Worm (Caenorhabditis elegans): ENCODE data around the gene phyh-1.

- no peak for TF ChIP-seq ref-1 (GFP tag; conservative IDR thresholded peaks at IDR 0.05)
- no peak for TF ChIP-seq flt-1 (GFP tag; IDR thresholded peaks at IDR 0.05)
- TF ChIP-seq tab-1 (GFP tag; IDR thresholded peaks at IDR 0.05), result no peak
- TF ChIP-seq klf-2 (GFP tag; conservative IDR thresholded peaks at IDR 0.05), result no peak
- no peak for TF ChIP-seq med-1 (GFP tag; optimal IDR thresholded peaks at IDR 0.05; ENCODE audit: insufficient read depth)
- TF ChIP-seq T22C8.4 (GFP tag; IDR thresholded peaks at IDR 0.05), result no peak
- no peak for TF ChIP-seq ztf-23 (GFP tag; IDR thresholded peaks at IDR 0.05)
These were observed 35.7 kb downstream of the phyh-1 start, which contains the start of gene Y116A8B.4 for ce11 chrIV:17223474-17223873.
